ENCODE assay signal across 1 fruit fly cellular context in genomic region chr3R:15330472-15330871, dm6.
TF ChIP-seq lines count a peak whose summit lies in the region.

TSS of gene mRpL9 (plus strand) at chr3R:15330738.

TF ChIP-seq in whole organism, embryonic, 481 proteins besides CTCF, POLR2A, EP300 and RAD21 (continued from another document and continues in another):
- TF ChIP-seq sr (GFP tag; IDR thresholded peaks at IDR 0.05; lab: Robert Waterston, UW) (no peak), CG10462 (GFP tag; optimal IDR thresholded peaks at IDR 0.05; lab: Kevin White, UChicago) (no peak), Nf-YB (GFP tag; optimal IDR thresholded peaks at IDR 0.05; lab: Kevin White, UChicago) (no peak), CG11456 (GFP tag; IDR thresholded peaks at IDR 0.05; lab: Robert Waterston, UW) (no peak; the same call in 2 of the 3 replicates), pros (GFP tag; optimal IDR thresholded peaks at IDR 0.05; lab: Kevin White, UChicago) (no peak), pzg (GFP tag; optimal IDR thresholded peaks at IDR 0.05; lab: Kevin White, UChicago) (peak; percentile 69), CG7839 (tag; optimal IDR thresholded peaks at IDR 0.05; lab: Kevin White, UChicago) (no peak), bsh (GFP tag; optimal IDR thresholded peaks at IDR 0.05; lab: Kevin White, UChicago) (peak in 1 of 2 experiments; percentile 7), prd (optimal IDR thresholded peaks at IDR 0.05; lab: Kevin White, UChicago) (no peak), prd (GFP tag; IDR thresholded peaks at IDR 0.05; lab: Robert Waterston, UW) (no peak; the same call in 2 of the 3 replicates), CG9817 (tag; optimal IDR thresholded peaks at IDR 0.05; lab: Kevin White, UChicago) (peak; percentile 33), caup (GFP tag; optimal IDR thresholded peaks at IDR 0.05; lab: Kevin White, UChicago; ENCODE audit: severe bottlenecking) (no peak), otp (GFP tag; IDR thresholded peaks at IDR 0.05; lab: Robert Waterston, UW) (no peak), sna (GFP tag; IDR thresholded peaks at IDR 0.05; lab: Robert Waterston, UW; ENCODE audit: partially characterized antibody) (no peak), dmrt99B (tag; optimal IDR thresholded peaks at IDR 0.05; lab: Kevin White, UChicago) (no peak), sqz (GFP tag; optimal IDR thresholded peaks at IDR 0.05; lab: Kevin White, UChicago) (no peak), wdn (GFP tag; IDR thresholded peaks at IDR 0.05; lab: Robert Waterston, UW) (no peak), Dip3 (GFP tag; optimal IDR thresholded peaks at IDR 0.05; lab: Kevin White, UChicago) (no peak), shn (GFP tag; optimal IDR thresholded peaks at IDR 0.05; lab: Kevin White, UChicago) (no peak), Mad (GFP tag; optimal IDR thresholded peaks at IDR 0.05; lab: Kevin White, UChicago) (peak; percentile 22), esg (GFP tag; conservative IDR thresholded peaks at IDR 0.05; lab: Robert Waterston, UW) (no peak), wor (GFP tag; IDR thresholded peaks at IDR 0.05; lab: Robert Waterston, UW) (no peak), org-1 (GFP tag; optimal IDR thresholded peaks at IDR 0.05; lab: Kevin White, UChicago) (no peak), zfh2 (GFP tag; optimal IDR thresholded peaks at IDR 0.05; lab: Kevin White, UChicago) (peak; percentile 56), p53 (GFP tag; optimal IDR thresholded peaks at IDR 0.05; lab: Kevin White, UChicago) (no peak), CG13424 (tag; optimal IDR thresholded peaks at IDR 0.05; lab: Kevin White, UChicago) (peak; percentile 22), MBD-R2 (GFP tag; IDR thresholded peaks at IDR 0.05; lab: Robert Waterston, UW) (peak; percentile 86), Lim3 (GFP tag; IDR thresholded peaks at IDR 0.05; lab: Robert Waterston, UW) (no peak), CG10209 (GFP tag; optimal IDR thresholded peaks at IDR 0.05; lab: Kevin White, UChicago) (no peak), Hmx (GFP tag; optimal IDR thresholded peaks at IDR 0.05; lab: Kevin White, UChicago) (no peak), CG2199 (GFP tag; IDR thresholded peaks at IDR 0.05; lab: Robert Waterston, UW) (no peak), Drgx (GFP tag; IDR thresholded peaks at IDR 0.05; lab: Robert Waterston, UW) (no peak), CG15479 (GFP tag; optimal IDR thresholded peaks at IDR 0.05; lab: Kevin White, UChicago) (no peak), GATAe (GFP tag; conservative IDR thresholded peaks at IDR 0.05; lab: Robert Waterston, UW) (no peak), Fer2 (tag; optimal IDR thresholded peaks at IDR 0.05; lab: Kevin White, UChicago) (no peak), CG30020 (tag; optimal IDR thresholded peaks at IDR 0.05; lab: Kevin White, UChicago) (peak; percentile 31), CG2120 (GFP tag; optimal IDR thresholded peaks at IDR 0.05; lab: Kevin White, UChicago) (peak; percentile 59), CG12236 (GFP tag; optimal IDR thresholded peaks at IDR 0.05; lab: Kevin White, UChicago) (no peak), tll (GFP tag; optimal IDR thresholded peaks at IDR 0.05; lab: Kevin White, UChicago) (peak in 1 of 2 experiments; percentile 34), HLH3B (GFP tag; IDR thresholded peaks at IDR 0.05; lab: Robert Waterston, UW) (no peak), sens (GFP tag; lab: Kevin White, UChicago) (peak; percentile 47), Antp (GFP tag; optimal IDR thresholded peaks at IDR 0.05; lab: Kevin White, UChicago) (peak; percentile 17), HHEX (GFP tag; optimal IDR thresholded peaks at IDR 0.05; lab: Kevin White, UChicago) (no peak), CG18764 (GFP tag; optimal IDR thresholded peaks at IDR 0.05; lab: Kevin White, UChicago) (no peak), MTF-1 (GFP tag; optimal IDR thresholded peaks at IDR 0.05; lab: Kevin White, UChicago; ENCODE audit: borderline replicate concordance) (no peak), tap (tag; optimal IDR thresholded peaks at IDR 0.05; lab: Kevin White, UChicago) (no peak), CG30431 (GFP tag; optimal IDR thresholded peaks at IDR 0.05; lab: Kevin White, UChicago) (no peak), pita (GFP tag; optimal IDR thresholded peaks at IDR 0.05; lab: Kevin White, UChicago) (no peak), dysf (GFP tag; IDR thresholded peaks at IDR 0.05; lab: Robert Waterston, UW) (no peak), CG11504 (tag; optimal IDR thresholded peaks at IDR 0.05; lab: Kevin White, UChicago) (no peak), CG12391 (tag; optimal IDR thresholded peaks at IDR 0.05; lab: Kevin White, UChicago) (peak; percentile 42), CG15011 (GFP tag; optimal IDR thresholded peaks at IDR 0.05; lab: Kevin White, UChicago) (no peak), luna (GFP tag; optimal IDR thresholded peaks at IDR 0.05; lab: Kevin White, UChicago) (no peak), slou (GFP tag; optimal IDR thresholded peaks at IDR 0.05; lab: Kevin White, UChicago) (no peak), vnd (GFP tag; IDR thresholded peaks at IDR 0.05; lab: Robert Waterston, UW; ENCODE audit: partially characterized antibody) (no peak), Ssrp (tag; optimal IDR thresholded peaks at IDR 0.05; lab: Kevin White, UChicago) (no peak), dm (GFP tag; optimal IDR thresholded peaks at IDR 0.05; lab: Kevin White, UChicago) (no peak), ase (GFP tag; IDR thresholded peaks at IDR 0.05; lab: Robert Waterston, UW) (no peak), ash1 (GFP tag; optimal IDR thresholded peaks at IDR 0.05; lab: Kevin White, UChicago) (no peak), CG18619 (GFP tag; optimal IDR thresholded peaks at IDR 0.05; lab: Kevin White, UChicago) (no peak), CG4730 (GFP tag; IDR thresholded peaks at IDR 0.05; lab: Robert Waterston, UW) (no peak), twi (tag; optimal IDR thresholded peaks at IDR 0.05; lab: Kevin White, UChicago) (no peak), CG10654 (GFP tag; optimal IDR thresholded peaks at IDR 0.05; lab: Kevin White, UChicago) (peak; percentile 9), Meics (GFP tag; optimal IDR thresholded peaks at IDR 0.05; lab: Kevin White, UChicago) (peak; percentile 6), CG18262 (tag; optimal IDR thresholded peaks at IDR 0.05; lab: Kevin White, UChicago) (no peak), CG3163 (GFP tag; optimal IDR thresholded peaks at IDR 0.05; lab: Kevin White, UChicago) (no peak), CG4707 (GFP tag; optimal IDR thresholded peaks at IDR 0.05; lab: Kevin White, UChicago) (no peak), Camta (GFP tag; optimal IDR thresholded peaks at IDR 0.05; lab: Kevin White, UChicago) (no peak), gce (GFP tag; IDR thresholded peaks at IDR 0.05; lab: Robert Waterston, UW) (no peak), CG4282 (GFP tag; optimal IDR thresholded peaks at IDR 0.05; lab: Kevin White, UChicago) (no peak), CG8359 (GFP tag; optimal IDR thresholded peaks at IDR 0.05; lab: Kevin White, UChicago; ENCODE audit: borderline replicate concordance) (no peak), bcd (GFP tag; optimal IDR thresholded peaks at IDR 0.05; lab: Kevin White, UChicago) (no peak), pb (GFP tag; optimal IDR thresholded peaks at IDR 0.05; lab: Kevin White, UChicago) (no peak), CG17802 (tag; optimal IDR thresholded peaks at IDR 0.05; lab: Kevin White, UChicago) (no peak), trh (GFP tag; optimal IDR thresholded peaks at IDR 0.05; lab: Kevin White, UChicago) (no peak), crc (GFP tag; optimal IDR thresholded peaks at IDR 0.05; lab: Kevin White, UChicago) (no peak), Hr51 (GFP tag; optimal IDR thresholded peaks at IDR 0.05; lab: Kevin White, UChicago) (no peak), Hand (GFP tag; optimal IDR thresholded peaks at IDR 0.05; lab: Kevin White, UChicago) (no peak), unc-4 (GFP tag; IDR thresholded peaks at IDR 0.05; lab: Robert Waterston, UW; ENCODE audit: partially characterized antibody) (peak; percentile 39; the same call in 1 of the 2 replicates), psq (GFP tag; optimal IDR thresholded peaks at IDR 0.05; lab: Kevin White, UChicago) (no peak), CG3726 (GFP tag; IDR thresholded peaks at IDR 0.05; lab: Robert Waterston, UW) (no peak), CG7786 (GFP tag; optimal IDR thresholded peaks at IDR 0.05; lab: Kevin White, UChicago) (no peak), vfl (GFP tag; optimal IDR thresholded peaks at IDR 0.05; lab: Kevin White, UChicago) (no peak), CG12769 (tag; optimal IDR thresholded peaks at IDR 0.05; lab: Kevin White, UChicago) (no peak), Kr (GFP tag; optimal IDR thresholded peaks at IDR 0.05; lab: Kevin White, UChicago) (no peak), CG1603 (tag; optimal IDR thresholded peaks at IDR 0.05; lab: Kevin White, UChicago) (peak; percentile 61), corto (GFP tag; optimal IDR thresholded peaks at IDR 0.05; lab: Kevin White, UChicago) (no peak), da (GFP tag; optimal IDR thresholded peaks at IDR 0.05; lab: Kevin White, UChicago) (no peak), CrebB (tag; optimal IDR thresholded peaks at IDR 0.05; lab: Kevin White, UChicago) (no peak), D19B (GFP tag; optimal IDR thresholded peaks at IDR 0.05; lab: Kevin White, UChicago) (no peak), h (optimal IDR thresholded peaks at IDR 0.05; lab: Kevin White, UChicago) (no peak), CG30403 (GFP tag; optimal IDR thresholded peaks at IDR 0.05; lab: Kevin White, UChicago) (peak; percentile 43), CG31441 (GFP tag; IDR thresholded peaks at IDR 0.05; lab: Robert Waterston, UW) (peak; percentile 98), dmrt11E (tag; optimal IDR thresholded peaks at IDR 0.05; lab: Kevin White, UChicago) (no peak), CHES-1-like (GFP tag; optimal IDR thresholded peaks at IDR 0.05; lab: Kevin White, UChicago) (no peak), CG11723 (GFP tag; optimal IDR thresholded peaks at IDR 0.05; lab: Kevin White, UChicago) (no peak), pum (GFP tag; optimal IDR thresholded peaks at IDR 0.05; lab: Kevin White, UChicago) (peak; percentile 9), Bgb (GFP tag; IDR thresholded peaks at IDR 0.05; lab: Robert Waterston, UW; ENCODE audit: partially characterized antibody) (no peak), E2f1 (GFP tag; IDR thresholded peaks at IDR 0.05; lab: Robert Waterston, UW) (no peak), ems (GFP tag; optimal IDR thresholded peaks at IDR 0.05; lab: Kevin White, UChicago) (no peak), CG9876 (GFP tag; optimal IDR thresholded peaks at IDR 0.05; lab: Kevin White, UChicago) (no peak), scrt (GFP tag; optimal IDR thresholded peaks at IDR 0.05; lab: Kevin White, UChicago) (no peak), Dll (GFP tag; IDR thresholded peaks at IDR 0.05; lab: Robert Waterston, UW; ENCODE audit: partially characterized antibody) (peak; percentile 49; the same call in 2 of the 4 replicates), CG15514 (GFP tag; optimal IDR thresholded peaks at IDR 0.05; lab: Kevin White, UChicago) (peak; percentile 52), Sox102F (GFP tag; optimal IDR thresholded peaks at IDR 0.05; lab: Kevin White, UChicago) (no peak), HLH4C (GFP tag; IDR thresholded peaks at IDR 0.05; lab: Robert Waterston, UW; ENCODE audit: partially characterized antibody) (0 out of 3 replicates have a peak, but pooled peaks have one; percentile 48), CG8388 (GFP tag; optimal IDR thresholded peaks at IDR 0.05; lab: Kevin White, UChicago) (no peak), peb (GFP tag; IDR thresholded peaks at IDR 0.05; lab: Robert Waterston, UW) (no peak), CG12942 (GFP tag; optimal IDR thresholded peaks at IDR 0.05; lab: Kevin White, UChicago) (no peak), CG10431 (GFP tag; optimal IDR thresholded peaks at IDR 0.05; lab: Kevin White, UChicago) (no peak), eyg (GFP tag; optimal IDR thresholded peaks at IDR 0.05; lab: Kevin White, UChicago) (no peak), BEAF-32 (GFP tag; optimal IDR thresholded peaks at IDR 0.05; lab: Kevin White, UChicago) (peak; percentile 68), seq (GFP tag; IDR thresholded peaks at IDR 0.05; lab: Robert Waterston, UW) (no peak), CG6854 (GFP tag; optimal IDR thresholded peaks at IDR 0.05; lab: Kevin White, UChicago) (no peak), CG10979 (tag; optimal IDR thresholded peaks at IDR 0.05; lab: Kevin White, UChicago) (peak; percentile 14), HLH54F (GFP tag; optimal IDR thresholded peaks at IDR 0.05; lab: Kevin White, UChicago) (no peak), D (optimal IDR thresholded peaks at IDR 0.05; lab: Kevin White, UChicago) (no peak), D (GFP tag; optimal IDR thresholded peaks at IDR 0.05; lab: Kevin White, UChicago) (no peak), CG9437 (GFP tag; optimal IDR thresholded peaks at IDR 0.05; lab: Kevin White, UChicago) (peak; percentile 90), Oaz (GFP tag; IDR thresholded peaks at IDR 0.05; lab: Robert Waterston, UW) (no peak), CG4820 (GFP tag; optimal IDR thresholded peaks at IDR 0.05; lab: Kevin White, UChicago) (no peak), Dref (GFP tag; IDR thresholded peaks at IDR 0.05; lab: Robert Waterston, UW) (peak; percentile 29; the same call in 1 of the 2 replicates), Hr78 (GFP tag; optimal IDR thresholded peaks at IDR 0.05; lab: Kevin White, UChicago) (no peak), emc (GFP tag; optimal IDR thresholded peaks at IDR 0.05; lab: Kevin White, UChicago) (no peak), sug (tag; optimal IDR thresholded peaks at IDR 0.05; lab: Kevin White, UChicago) (peak; percentile 34), B-H1 (GFP tag; IDR thresholded peaks at IDR 0.05; lab: Robert Waterston, UW) (no peak), oc (tag; optimal IDR thresholded peaks at IDR 0.05; lab: Kevin White, UChicago) (no peak), Tbp (GFP tag; optimal IDR thresholded peaks at IDR 0.05; lab: Kevin White, UChicago) (no peak), CG1233 (GFP tag; optimal IDR thresholded peaks at IDR 0.05; lab: Kevin White, UChicago) (no peak), CG32772 (GFP tag; IDR thresholded peaks at IDR 0.05; lab: Robert Waterston, UW) (no peak), Dad (GFP tag; optimal IDR thresholded peaks at IDR 0.05; lab: Kevin White, UChicago) (no peak), zen (tag; optimal IDR thresholded peaks at IDR 0.05; lab: Kevin White, UChicago) (no peak), Gsc (GFP tag; IDR thresholded peaks at IDR 0.05; lab: Robert Waterston, UW) (no peak), CG2875 (GFP tag; optimal IDR thresholded peaks at IDR 0.05; lab: Kevin White, UChicago) (no peak), schlank (tag; optimal IDR thresholded peaks at IDR 0.05; lab: Kevin White, UChicago) (no peak), CG8290 (GFP tag; optimal IDR thresholded peaks at IDR 0.05; lab: Kevin White, UChicago) (no peak), CG8290 (tag; optimal IDR thresholded peaks at IDR 0.05; lab: Kevin White, UChicago) (no peak), jumu (GFP tag; optimal IDR thresholded peaks at IDR 0.05; lab: Kevin White, UChicago) (no peak)
